Worm (Caenorhabditis elegans) whole organism, young adult: Measurements from ENCODE around the gene C45G9.14.
A peak's percentile ranks its signal among the peaks of the same experiment; 100 is the strongest.

Experiments
- B0261.1 ChIP-seq: sonication (generic microtip); optimal IDR thresholded peaks from 2 replicates; lab custom pipeline; 2016; ENCODE audit warnings: mild to moderate bottlenecking, missing genetic modification characterization, moderate library complexity, missing compliant biosample characterization
- D2030.7 ChIP-seq: fragments of 200-800 bp; sonication (Bioruptor generic); IDR thresholded peaks from 2 replicates; pipeline ENCODE4 v1.3.6; 2022; ENCODE audit warnings: missing genetic modification reagents, missing genetic modification characterization, missing compliant biosample characterization
- lin-26 ChIP-seq: fragments of 200-800 bp; sonication (Bioruptor generic); IDR thresholded peaks from 2 replicates; pipeline ENCODE4 v1.3.6; 2022; ENCODE audit warnings: missing genetic modification reagents, missing genetic modification characterization, missing compliant biosample characterization
- nfyb-1 ChIP-seq: fragments of 200-800 bp; sonication (Bioruptor generic); IDR thresholded peaks from 2 replicates; pipeline ENCODE4 v1.3.6; 2022; ENCODE audit warnings: missing genetic modification reagents, missing genetic modification characterization, missing compliant biosample characterization
- nhr-90 ChIP-seq: sonication (generic microtip); optimal IDR thresholded peaks from 2 replicates; lab custom pipeline; 2016; ENCODE audit warnings: missing genotype, mild to moderate bottlenecking, missing genetic modification characterization, missing compliant biosample characterization
- sea-2 ChIP-seq: fragments of 200-800 bp; sonication (Bioruptor generic); IDR thresholded peaks from 2 replicates; pipeline ENCODE4 v1.3.6; 2022; ENCODE audit warnings: missing genetic modification characterization, missing compliant biosample characterization
- tbx-9 ChIP-seq: sonication (generic microtip); optimal IDR thresholded peaks from 2 replicates; lab custom pipeline; 2016; ENCODE audit warnings: borderline replicate concordance, missing genetic modification characterization, inconsistent platforms, missing compliant biosample characterization

- TF ChIP-seq tbx-9 (tag; lab: Kevin White, UChicago) (peak; percentile 63), D2030.7 (GFP tag; lab: Robert Waterston, UW) (peak; percentile 55), lin-26 (no peak), B0261.1 (tag; lab: Kevin White, UChicago) (peak; percentile 19), nhr-90 (tag; lab: Kevin White, UChicago) (peak; percentile 45), nfyb-1 (GFP tag; lab: Robert Waterston, UW) (0 out of 2 replicates have a peak, but pooled peaks have one; percentile 65), sea-2 (GFP tag; lab: Robert Waterston, UW) (no peak)
Observed at ce11 chrIII:5025136-5025629, 19.6 kb upstream of the C45G9.14 start.
